Worm (Caenorhabditis elegans): ENCODE measurements around the gene R07G3.7.

DNA sequence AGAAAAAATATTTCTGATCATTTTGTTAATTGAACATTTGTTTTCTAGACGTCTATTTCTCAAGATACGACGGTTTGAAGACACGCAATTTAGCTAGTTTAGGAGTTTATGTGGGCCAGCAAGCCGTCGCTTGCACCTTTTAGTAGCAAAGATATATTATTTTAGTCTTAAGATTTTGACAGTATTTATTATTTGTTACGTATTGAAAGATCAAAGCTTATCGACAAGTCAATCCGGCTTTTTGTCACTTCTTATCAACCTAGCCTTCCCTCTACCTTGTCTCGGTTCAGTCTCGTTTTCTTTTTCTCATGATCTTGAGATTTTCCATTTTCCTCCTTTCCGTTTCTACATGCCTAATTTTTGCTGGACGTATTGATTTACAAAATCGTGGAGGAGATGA is 39.4 kb downstream of the R07G3.7 start, which contains the start of gene F35D2.2:
- no peak for TF ChIP-seq dao-5 (tag; optimal IDR thresholded peaks at IDR 0.05)
- no peak for TF ChIP-seq him-1 (tag; optimal IDR thresholded peaks at IDR 0.05)
- no peak for TF ChIP-seq W03F9.2 (tag; optimal IDR thresholded peaks at IDR 0.05)
